Worm (Caenorhabditis elegans) whole organism, dauer: ENCODE measurements around the gene F27E5.3.

Experiments used
- unc-62 ChIP-seq: sonication (generic microtip); optimal IDR thresholded peaks from 2 replicates; lab custom pipeline; 2017; ENCODE audit warnings: missing biosample characterization, missing genetic modification reagents, missing genetic modification characterization

F27E5.3 gene

DNA sequence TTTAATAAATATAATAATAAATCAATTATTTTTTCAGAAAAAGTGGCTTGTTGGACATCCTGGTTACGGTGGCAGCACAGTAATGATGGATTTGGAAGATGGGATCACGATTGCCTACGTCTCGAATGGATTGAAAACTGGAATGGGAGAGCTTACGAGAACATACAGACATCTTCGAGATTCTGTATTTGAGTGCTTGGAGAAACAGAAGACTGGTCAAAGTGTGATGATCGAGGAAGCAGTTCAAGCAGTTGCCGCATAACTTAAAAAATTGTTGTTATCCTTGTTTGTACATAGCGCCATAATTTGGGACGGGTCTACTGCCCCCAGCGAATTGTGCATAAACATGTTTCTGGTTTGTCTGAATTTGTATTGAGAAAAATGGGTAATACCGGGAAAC, 45.6 kb downstream of the F27E5.3 start:
- TF ChIP-seq unc-62 (GFP tag; lab: Kevin White, UChicago), result no peak

DNA sequence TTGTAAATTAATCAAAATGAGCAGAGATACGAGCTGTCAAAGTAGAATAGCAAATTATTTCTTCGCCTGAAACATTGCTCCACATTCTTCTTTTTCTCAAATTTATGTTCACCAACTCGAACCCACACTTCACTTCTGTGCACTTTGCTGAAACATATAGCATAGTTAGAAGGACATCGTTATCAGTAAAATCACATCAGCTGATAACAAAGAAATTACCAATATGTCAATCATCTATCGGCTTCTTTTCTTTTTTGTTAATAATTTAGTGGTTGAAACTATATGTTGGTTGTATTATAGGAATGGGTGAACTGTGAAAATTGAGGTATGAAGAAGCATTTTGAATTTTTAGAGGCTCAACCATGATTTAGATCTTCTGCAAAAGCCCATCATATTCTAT, 48.8 kb downstream of the F27E5.3 start:
- no peak for TF ChIP-seq unc-62 (GFP tag; lab: Kevin White, UChicago)

DNA sequence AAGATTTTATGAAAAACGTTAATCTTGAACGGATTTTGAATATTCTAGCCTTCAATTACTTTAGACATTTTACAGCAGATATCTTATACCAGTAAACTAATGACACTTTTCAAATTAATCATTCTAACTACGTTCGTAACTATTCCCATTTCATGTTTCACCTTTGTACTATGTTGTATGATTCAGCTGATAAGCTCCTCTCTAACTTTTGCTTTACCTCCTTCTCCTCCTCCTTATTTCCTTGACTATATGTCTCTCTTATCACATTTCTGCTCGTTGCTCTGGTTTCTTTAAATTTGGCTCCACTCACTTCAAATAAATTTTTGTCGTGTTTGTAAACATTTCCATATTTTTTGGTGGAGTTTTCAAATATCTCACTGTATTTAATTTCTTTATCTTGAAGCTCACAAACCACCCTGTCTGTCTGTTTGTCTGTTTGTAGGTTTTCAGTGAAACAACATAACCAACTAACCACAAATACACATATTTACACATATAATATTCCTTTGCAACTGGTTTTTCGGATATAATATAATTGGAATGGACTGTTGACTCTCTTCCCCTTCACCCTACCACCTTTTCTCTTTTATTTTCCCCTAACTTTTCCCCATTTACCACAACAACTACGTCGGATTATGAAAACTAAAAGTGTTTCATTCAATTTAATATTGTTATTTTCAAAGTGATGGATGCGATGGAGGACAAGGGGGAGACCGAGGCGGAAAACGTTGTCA, 49.6 kb downstream of the F27E5.3 start, which contains the start of gene lact-2:
Gene lact-2, plus strand, starts transcription at position 684 of the 734 bp plus-strand sequence.
- TF ChIP-seq unc-62 (GFP tag; lab: Kevin White, UChicago), result no peak

DNA sequence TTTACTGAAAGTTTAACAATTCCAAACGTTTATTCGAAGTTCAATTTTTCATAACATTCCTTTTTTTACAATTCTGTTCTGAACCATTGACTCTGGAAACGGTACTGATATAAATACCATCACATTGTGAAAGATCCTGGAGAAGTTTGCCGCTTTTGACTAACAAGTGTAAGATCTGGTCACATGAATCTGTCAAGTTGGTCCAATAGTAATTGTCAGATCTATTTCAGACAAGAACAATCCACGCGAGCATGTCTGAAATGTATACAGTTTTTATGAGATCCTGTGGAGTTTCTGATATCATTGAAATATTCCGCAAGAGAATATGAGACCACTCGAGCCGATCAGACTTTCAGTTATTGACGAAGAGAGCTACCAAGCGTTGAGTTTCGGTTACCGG, 50.9 kb downstream of the F27E5.3 start:
- no peak for TF ChIP-seq unc-62 (GFP tag; lab: Kevin White, UChicago)
